Worm (Caenorhabditis elegans) whole organism, L2 larva: Measurements from ENCODE around the gene C27B7.2.

ENCODE experiments used
- C34F6.9 ChIP-seq: fragments of 150-350 bp; optimal IDR thresholded peaks from 2 replicates; lab custom pipeline; 2014; ENCODE audit warnings: missing biosample characterization, missing genetic modification characterization
- ZK546.5 ChIP-seq: sonication (generic microtip); optimal IDR thresholded peaks from 2 replicates; lab custom pipeline; 2017; ENCODE audit warnings: missing biosample characterization, missing genetic modification characterization
- alr-1 ChIP-seq: fragments of 150-350 bp; optimal IDR thresholded peaks from 2 replicates; lab custom pipeline; 2014; ENCODE audit warnings: missing biosample characterization, missing genetic modification characterization
- aly-2 ChIP-seq: fragments of 150-350 bp; optimal IDR thresholded peaks from 2 replicates; lab custom pipeline; 2014; ENCODE audit warnings: missing biosample characterization, missing genetic modification characterization
- ama-1 ChIP-seq: fragments of 150-350 bp; optimal IDR thresholded peaks from 2 replicates; lab custom pipeline; 2018; ENCODE audit warnings: inconsistent platforms
- ceh-16 ChIP-seq: fragments of 150-350 bp; optimal IDR thresholded peaks from 2 replicates; lab custom pipeline; 2014; ENCODE audit warnings: missing biosample characterization, missing genetic modification characterization
- ceh-82 ChIP-seq: fragments of 150-350 bp; optimal IDR thresholded peaks from 2 replicates; lab custom pipeline; 2014; ENCODE audit warnings: missing biosample characterization, missing genetic modification characterization
- crh-2 ChIP-seq: sonication (generic microtip); optimal IDR thresholded peaks from 2 replicates; lab custom pipeline; 2017; ENCODE audit warnings: missing biosample characterization, missing genetic modification characterization
- dmd-4 ChIP-seq: sonication (generic microtip); optimal IDR thresholded peaks from 2 replicates; lab custom pipeline; 2017; ENCODE audit warnings: missing biosample characterization, missing genetic modification characterization
- elt-1 ChIP-seq: fragments of 150-350 bp; optimal IDR thresholded peaks from 2 replicates; lab custom pipeline; 2014; ENCODE audit warnings: missing biosample characterization, missing genetic modification characterization
- elt-3 ChIP-seq: sonication (generic microtip); optimal IDR thresholded peaks from 2 replicates; lab custom pipeline; 2017; ENCODE audit warnings: missing biosample characterization, missing genetic modification characterization
- fos-1 ChIP-seq: fragments of 150-350 bp; optimal IDR thresholded peaks from 2 replicates; lab custom pipeline; 2014; ENCODE audit warnings: missing biosample characterization, missing genetic modification characterization
- lin-13 ChIP-seq: fragments of 150-350 bp; optimal IDR thresholded peaks from 2 replicates; lab custom pipeline; 2014; ENCODE audit warnings: missing biosample characterization, missing genetic modification reagents, missing genetic modification characterization
- lin-39 ChIP-seq: fragments of 150-350 bp; optimal IDR thresholded peaks from 2 replicates; lab custom pipeline; 2014; ENCODE audit warnings: missing biosample characterization, missing genetic modification reagents, missing genetic modification characterization
- mbf-1 ChIP-seq: sonication (generic microtip); optimal IDR thresholded peaks from 2 replicates; lab custom pipeline; 2017; ENCODE audit warnings: missing biosample characterization, missing genetic modification characterization
- nhr-10 ChIP-seq: sonication (generic microtip); optimal IDR thresholded peaks from 2 replicates; lab custom pipeline; 2017; ENCODE audit warnings: missing biosample characterization, missing genetic modification characterization
- nhr-11 ChIP-seq: fragments of 150-350 bp; optimal IDR thresholded peaks from 2 replicates; lab custom pipeline; 2014; ENCODE audit warnings: missing biosample characterization, missing genetic modification characterization
- nhr-129 ChIP-seq: fragments of 150-350 bp; optimal IDR thresholded peaks from 2 replicates; lab custom pipeline; 2014; ENCODE audit warnings: missing biosample characterization, missing genetic modification characterization
- nhr-21 ChIP-seq: fragments of 150-350 bp; optimal IDR thresholded peaks from 2 replicates; lab custom pipeline; 2014; ENCODE audit warnings: missing biosample characterization, missing genetic modification characterization
- nhr-23 ChIP-seq: fragments of 150-350 bp; optimal IDR thresholded peaks from 2 replicates; lab custom pipeline; 2014; ENCODE audit warnings: missing biosample characterization, missing genetic modification reagents, missing genetic modification characterization
- nhr-237 ChIP-seq: fragments of 150-350 bp; optimal IDR thresholded peaks from 2 replicates; lab custom pipeline; 2014; ENCODE audit warnings: missing biosample characterization, missing genetic modification characterization
- nhr-25 ChIP-seq: fragments of 150-350 bp; sonication (generic microtip); optimal IDR thresholded peaks from 3 replicates; lab custom pipeline; 2014; ENCODE audit warnings: missing biosample characterization, missing genetic modification characterization
- nhr-6 ChIP-seq: fragments of 150-350 bp; optimal IDR thresholded peaks from 2 replicates; lab custom pipeline; 2014; ENCODE audit warnings: missing biosample characterization, missing genetic modification characterization
- nhr-77 ChIP-seq: fragments of 150-350 bp; optimal IDR thresholded peaks from 2 replicates; lab custom pipeline; 2014; ENCODE audit warnings: missing biosample characterization, missing genetic modification characterization
- peb-1 ChIP-seq: fragments of 150-350 bp; optimal IDR thresholded peaks from 2 replicates; lab custom pipeline; 2014; ENCODE audit warnings: missing biosample characterization, missing genetic modification characterization
- sem-4 ChIP-seq: fragments of 150-350 bp; optimal IDR thresholded peaks from 2 replicates; lab custom pipeline; 2014; ENCODE audit warnings: missing biosample characterization, missing genetic modification reagents, missing genetic modification characterization
- skn-1 ChIP-seq: sonication (generic microtip); optimal IDR thresholded peaks from 2 replicates; lab custom pipeline; 2017; ENCODE audit warnings: missing biosample characterization, missing genetic modification characterization
- sma-9 ChIP-seq, 2 experiments: fragments of 150-350 bp in 1 of 2; sonication (generic microtip) in 1 of 2; optimal IDR thresholded peaks; 2 replicates each; lab custom pipeline; 2014 to 2016; ENCODE audit warnings: missing genetic modification characterization in 2 of 2, mild to moderate bottlenecking in 1 of 2, missing biosample characterization in 1 of 2, missing compliant biosample characterization in 1 of 2, missing genetic modification reagents in 1 of 2, moderate library complexity in 1 of 2
- snpc-4 ChIP-seq: fragments of 150-350 bp; optimal IDR thresholded peaks from 2 replicates; lab custom pipeline; 2014; ENCODE audit warnings: missing biosample characterization, missing genetic modification characterization
- unc-39 ChIP-seq: fragments of 150-350 bp; optimal IDR thresholded peaks from 2 replicates; lab custom pipeline; 2014; ENCODE audit warnings: missing biosample characterization, missing genetic modification characterization
- unc-55 ChIP-seq: fragments of 150-350 bp; sonication (generic microtip); optimal IDR thresholded peaks from 3 replicates; lab custom pipeline; 2014; ENCODE audit warnings: missing biosample characterization, missing genetic modification reagents, missing genetic modification characterization
- unc-62 ChIP-seq: fragments of 150-350 bp; optimal IDR thresholded peaks from 2 replicates; lab custom pipeline; 2014; ENCODE audit warnings: missing biosample characterization, missing genetic modification reagents, missing genetic modification characterization
- zag-1 ChIP-seq: fragments of 150-350 bp; optimal IDR thresholded peaks from 2 replicates; lab custom pipeline; 2014; ENCODE audit warnings: missing biosample characterization, missing genetic modification characterization
- ztf-1 ChIP-seq: fragments of 200-800 bp; sonication (Bioruptor generic); conservative IDR thresholded peaks from 2 replicates; pipeline ENCODE4 v1.3.6; 2022; ENCODE audit warnings: missing genetic modification characterization, missing compliant biosample characterization

The C27B7.2 gene

ce11 chrIV:8927093-8927492, 34.4 kb downstream of the C27B7.2 start (continued):
- TF ChIP-seq nhr-25 (tag; lab: Kevin White, UChicago) (peak; percentile 54), C34F6.9 (peak; percentile 63)
- TF ChIP-seq, all 48 proteins: peak for 23

ce11 chrIV:8929942-8930492, 37.4 kb downstream of the C27B7.2 start, which contains the start of the genes D1046.18 and slc-25A26:
Gene D1046.18 (plus strand): TSS chrIV:8930242.
Gene slc-25A26 (plus strand): TSS chrIV:8930442.
- TF ChIP-seq nhr-11, result no peak
- TF ChIP-seq unc-62 (GFP tag; lab: Kevin White, UChicago), result no peak
- no peak for TF ChIP-seq nhr-10 (tag; lab: Kevin White, UChicago)
- TF ChIP-seq zag-1 (tag; lab: Kevin White, UChicago), result no peak
- no peak for TF ChIP-seq ceh-16 (tag; lab: Kevin White, UChicago)
- no peak for TF ChIP-seq elt-3 (tag; lab: Kevin White, UChicago)
- no peak for TF ChIP-seq sma-9 (GFP tag; optimal IDR thresholded peaks at IDR 0.05; lab: Kevin White, UChicago)
- TF ChIP-seq sma-9 (tag; optimal IDR thresholded peaks at IDR 0.05; lab: Kevin White, UChicago), result no peak
- TF ChIP-seq skn-1 (tag; lab: Kevin White, UChicago), result no peak
- TF ChIP-seq ceh-82 (tag; lab: Kevin White, UChicago), result no peak
- TF ChIP-seq dmd-4 (tag; lab: Kevin White, UChicago), result no peak
- TF ChIP-seq nhr-6 (tag; lab: Kevin White, UChicago), result no peak
- TF ChIP-seq, all 48 proteins: peak for 0

ce11 chrIV:8933575-8933974, 40.9 kb downstream of the C27B7.2 start, which contains the start of gene D1046.4:
Gene D1046.4 (plus strand): TSS chrIV:8933875.
- TF ChIP-seq aly-2 (no peak), unc-62 (GFP tag; lab: Kevin White, UChicago) (no peak), ztf-1 (GFP tag; lab: Robert Waterston, UW) (no peak), mbf-1 (no peak), nhr-129 (tag; lab: Kevin White, UChicago) (no peak), fos-1 (no peak), elt-1 (tag; lab: Kevin White, UChicago) (no peak), nhr-23 (no peak), nhr-77 (tag; lab: Kevin White, UChicago) (no peak), nhr-237 (tag; lab: Kevin White, UChicago) (no peak), sem-4 (tag; lab: Kevin White, UChicago) (no peak), unc-39 (tag; lab: Kevin White, UChicago) (no peak), nhr-21 (tag; lab: Kevin White, UChicago) (no peak), ZK546.5 (tag; lab: Kevin White, UChicago) (no peak), crh-2 (no peak)

ce11 chrIV:8943430-8943829, 50.8 kb downstream of the C27B7.2 start:
- TF ChIP-seq crh-2 (no peak), snpc-4 (tag; lab: Kevin White, UChicago) (no peak), dmd-4 (tag; lab: Kevin White, UChicago) (no peak), alr-1 (tag; lab: Kevin White, UChicago) (no peak), ama-1 (no peak), peb-1 (no peak), nhr-77 (tag; lab: Kevin White, UChicago) (no peak), nhr-10 (tag; lab: Kevin White, UChicago) (no peak), unc-55 (GFP tag; lab: Kevin White, UChicago) (no peak), elt-1 (tag; lab: Kevin White, UChicago) (no peak), lin-13 (GFP tag; lab: Kevin White, UChicago) (no peak), lin-39 (tag; lab: Kevin White, UChicago) (no peak), ceh-16 (tag; lab: Kevin White, UChicago) (no peak), sem-4 (tag; lab: Kevin White, UChicago) (no peak), C34F6.9 (no peak), ztf-1 (GFP tag; lab: Robert Waterston, UW) (no peak), unc-39 (tag; lab: Kevin White, UChicago) (no peak)
